Worm (Caenorhabditis elegans) whole organism, L1 larva: Measurements from ENCODE around the gene ubh-4.

Experiments used
- C04F5.9 ChIP-seq: sonication (generic microtip); optimal IDR thresholded peaks from 2 replicates; lab custom pipeline; 2016; ENCODE audit warnings: missing genetic modification characterization, missing compliant biosample characterization
- C16A3.4 ChIP-seq: fragments of 150-350 bp; optimal IDR thresholded peaks from 2 replicates; lab custom pipeline; 2014; ENCODE audit warnings: missing biosample characterization, missing genetic modification characterization
- Y116A8C.19 ChIP-seq: sonication (generic microtip); optimal IDR thresholded peaks from 2 replicates; lab custom pipeline; 2016; ENCODE audit warnings: missing compliant biosample characterization, missing genetic modification characterization, borderline replicate concordance
- aly-2 ChIP-seq: fragments of 150-350 bp; optimal IDR thresholded peaks from 2 replicates; lab custom pipeline; 2014; ENCODE audit warnings: missing biosample characterization, missing genetic modification characterization
- ceh-63 ChIP-seq: fragments of 200-800 bp; sonication (Bioruptor generic); optimal IDR thresholded peaks from 2 replicates; lab custom pipeline; 2018; ENCODE audit warnings: mild to moderate bottlenecking, missing genetic modification characterization, missing compliant biosample characterization
- ceh-82 ChIP-seq, 3 experiments: fragments of 150-350 bp in 1 of 3; sonication (generic microtip) in 2 of 3; optimal IDR thresholded peaks; 2 replicates each; lab custom pipeline; 2014 to 2017; ENCODE audit warnings: missing biosample characterization in 3 of 3, missing genetic modification characterization in 3 of 3
- ceh-88 ChIP-seq: fragments of 200-800 bp; sonication (Bioruptor generic); IDR thresholded peaks from 2 replicates; pipeline ENCODE4 v1.3.6; 2022; ENCODE audit warnings: missing genetic modification characterization, missing compliant biosample characterization
- ceh-90 ChIP-seq: sonication (generic microtip); optimal IDR thresholded peaks from 2 replicates; lab custom pipeline; 2016; ENCODE audit warnings: missing genetic modification characterization, missing compliant biosample characterization
- ces-1 ChIP-seq: fragments of 150-350 bp; optimal IDR thresholded peaks from 2 replicates; lab custom pipeline; 2014; ENCODE audit warnings: missing biosample characterization, missing genetic modification reagents, missing genetic modification characterization
- efl-1 ChIP-seq, 4 experiments: fragments of 150-350 bp; optimal IDR thresholded peaks in 3 of 4; peaks in 1 of 4; 1 replicate in 1 of 4; 2 replicates in 3 of 4; lab custom pipeline; 2014; ENCODE audit warnings: missing biosample characterization in 2 of 4, missing genetic modification characterization in 2 of 4, missing genetic modification reagents in 2 of 4
- egl-13 ChIP-seq: sonication (generic microtip); optimal IDR thresholded peaks from 2 replicates; lab custom pipeline; 2016; ENCODE audit warnings: missing genotype, missing genetic modification reagents, missing genetic modification characterization, missing compliant biosample characterization
- egl-27 ChIP-seq, 2 experiments: fragments of 150-350 bp in 1 of 2; sonication (generic microtip); optimal IDR thresholded peaks; 3 replicates each; lab custom pipeline; 2017 to 2018; ENCODE audit warnings: missing biosample characterization in 2 of 2, missing genetic modification characterization in 2 of 2, missing genetic modification reagents in 2 of 2
- fkh-10 ChIP-seq: sonication (generic microtip); optimal IDR thresholded peaks from 2 replicates; lab custom pipeline; 2017; ENCODE audit warnings: missing biosample characterization, missing genetic modification reagents, missing genetic modification characterization
- fkh-4 ChIP-seq: sonication (generic microtip); optimal IDR thresholded peaks from 2 replicates; lab custom pipeline; 2016; ENCODE audit warnings: missing compliant biosample characterization, missing genetic modification characterization, borderline replicate concordance
- fkh-8 ChIP-seq: sonication (generic microtip); optimal IDR thresholded peaks from 2 replicates; lab custom pipeline; 2016; ENCODE audit warnings: mild to moderate bottlenecking, missing genetic modification characterization, missing compliant biosample characterization
- fos-1 ChIP-seq: fragments of 150-350 bp; optimal IDR thresholded peaks from 2 replicates; lab custom pipeline; 2014; ENCODE audit warnings: missing biosample characterization, missing genetic modification characterization
- grh-1 ChIP-seq: fragments of 200-800 bp; sonication (Bioruptor generic); IDR thresholded peaks from 2 replicates; pipeline ENCODE4 v1.3.6; 2022; ENCODE audit warnings: missing genetic modification reagents, missing genetic modification characterization, missing compliant biosample characterization
- hlh-17 ChIP-seq: fragments of 200-800 bp; sonication (Bioruptor generic); optimal IDR thresholded peaks from 2 replicates; lab custom pipeline; 2018; ENCODE audit warnings: missing genetic modification characterization, mild to moderate bottlenecking, missing compliant biosample characterization, moderate library complexity, borderline replicate concordance
- hlh-4 ChIP-seq: sonication (generic microtip); optimal IDR thresholded peaks from 2 replicates; lab custom pipeline; 2016; ENCODE audit warnings: mild to moderate bottlenecking, missing genetic modification characterization, missing compliant biosample characterization
- hpl-2 ChIP-seq: fragments of 150-350 bp; optimal IDR thresholded peaks from 2 replicates; lab custom pipeline; 2014; ENCODE audit warnings: missing biosample characterization, missing genetic modification reagents, missing genetic modification characterization
- irx-1 ChIP-seq: sonication (generic microtip); optimal IDR thresholded peaks from 2 replicates; lab custom pipeline; 2016; ENCODE audit warnings: missing genetic modification characterization, missing compliant biosample characterization
- isw-1 ChIP-seq: fragments of 200-800 bp; sonication (Bioruptor generic); IDR thresholded peaks from 2 replicates; pipeline ENCODE4 v1.3.6; 2022; ENCODE audit warnings: missing genetic modification characterization, missing compliant biosample characterization
- jun-1 ChIP-seq: fragments of 150-350 bp; optimal IDR thresholded peaks from 2 replicates; lab custom pipeline; 2014; ENCODE audit warnings: missing biosample characterization, missing genetic modification reagents, missing genetic modification characterization
- lin-13 ChIP-seq: fragments of 150-350 bp; optimal IDR thresholded peaks from 2 replicates; lab custom pipeline; 2014; ENCODE audit warnings: missing biosample characterization, missing genetic modification reagents, missing genetic modification characterization
- lin-14 ChIP-seq: fragments of 200-800 bp; sonication (Bioruptor generic); optimal IDR thresholded peaks from 2 replicates; lab custom pipeline; 2018; ENCODE audit warnings: mild to moderate bottlenecking, missing genetic modification characterization, moderate library complexity, missing compliant biosample characterization
- lin-35 ChIP-seq, 2 experiments: fragments of 150-350 bp; optimal IDR thresholded peaks; 2 replicates each; lab custom pipeline; 2014; ENCODE audit warnings: missing biosample characterization in 2 of 2, missing genetic modification characterization in 2 of 2, missing genetic modification reagents in 2 of 2
- lir-3 ChIP-seq: sonication (generic microtip); optimal IDR thresholded peaks from 2 replicates; lab custom pipeline; 2016; ENCODE audit warnings: mild to moderate bottlenecking, missing genetic modification characterization, moderate library complexity, missing compliant biosample characterization; ENCODE audit not compliant: poor library complexity
- lsy-2 ChIP-seq, 2 experiments: fragments of 150-350 bp; optimal IDR thresholded peaks; 2 replicates each; lab custom pipeline; 2014; ENCODE audit warnings: missing biosample characterization in 2 of 2, missing genetic modification characterization in 2 of 2
- mab-9 ChIP-seq: fragments of 200-800 bp; sonication (Bioruptor generic); IDR thresholded peaks from 2 replicates; pipeline ENCODE4 v1.3.6; 2022; ENCODE audit warnings: missing genetic modification reagents, missing genetic modification characterization, missing compliant biosample characterization
- mdl-1 ChIP-seq, 2 experiments: fragments of 150-350 bp; optimal IDR thresholded peaks; 2 replicates each; lab custom pipeline; 2014 to 2017; ENCODE audit warnings: missing biosample characterization in 2 of 2, missing genetic modification characterization in 2 of 2, inconsistent platforms in 1 of 2
- nhr-11 ChIP-seq: fragments of 150-350 bp; optimal IDR thresholded peaks from 2 replicates; lab custom pipeline; 2014; ENCODE audit warnings: missing biosample characterization, missing genetic modification characterization
- nhr-12 ChIP-seq: sonication (generic microtip); optimal IDR thresholded peaks from 2 replicates; lab custom pipeline; 2017; ENCODE audit warnings: missing biosample characterization, missing genetic modification characterization
- nhr-20 ChIP-seq: sonication (generic microtip); optimal IDR thresholded peaks from 2 replicates; lab custom pipeline; 2016; ENCODE audit warnings: mild to moderate bottlenecking, missing genetic modification characterization, missing compliant biosample characterization
- nhr-28 ChIP-seq: fragments of 150-350 bp; optimal IDR thresholded peaks from 2 replicates; lab custom pipeline; 2014; ENCODE audit warnings: missing biosample characterization, missing genetic modification characterization
- nhr-47 ChIP-seq: sonication (generic microtip); optimal IDR thresholded peaks from 2 replicates; lab custom pipeline; 2016; ENCODE audit warnings: mild to moderate bottlenecking, missing genetic modification characterization, moderate library complexity, missing compliant biosample characterization
- nhr-71 ChIP-seq: sonication (generic microtip); optimal IDR thresholded peaks from 2 replicates; lab custom pipeline; 2016; ENCODE audit warnings: mild to moderate bottlenecking, missing genetic modification characterization, moderate library complexity, missing compliant biosample characterization
- nhr-84 ChIP-seq: sonication (generic microtip); optimal IDR thresholded peaks from 2 replicates; lab custom pipeline; 2017; ENCODE audit warnings: missing biosample characterization, missing genetic modification characterization
- nhr-90 ChIP-seq: sonication (generic microtip); optimal IDR thresholded peaks from 2 replicates; lab custom pipeline; 2016; ENCODE audit warnings: mild to moderate bottlenecking, missing genetic modification characterization, missing compliant biosample characterization; ENCODE audit not compliant: poor library complexity
- pqm-1 ChIP-seq: sonication (generic microtip); optimal IDR thresholded peaks from 3 replicates; lab custom pipeline; 2017; ENCODE audit warnings: missing biosample characterization, missing genetic modification characterization
- rnt-1 ChIP-seq: sonication (generic microtip); optimal IDR thresholded peaks from 2 replicates; lab custom pipeline; 2016; ENCODE audit warnings: mild to moderate bottlenecking, missing genetic modification characterization, moderate library complexity, missing compliant biosample characterization
- snpc-4 ChIP-seq: fragments of 150-350 bp; optimal IDR thresholded peaks from 2 replicates; lab custom pipeline; 2014; ENCODE audit warnings: missing biosample characterization, missing genetic modification characterization
- snu-23 ChIP-seq: sonication (generic microtip); optimal IDR thresholded peaks from 2 replicates; lab custom pipeline; 2016; ENCODE audit warnings: missing genetic modification characterization, missing compliant biosample characterization
- sup-37 ChIP-seq: fragments of 200-800 bp; sonication (Bioruptor generic); optimal IDR thresholded peaks from 2 replicates; lab custom pipeline; 2018; ENCODE audit warnings: mild to moderate bottlenecking, missing genetic modification characterization, missing compliant biosample characterization
- swsn-7 ChIP-seq: sonication (generic microtip); optimal IDR thresholded peaks from 2 replicates; lab custom pipeline; 2016; ENCODE audit warnings: missing genetic modification characterization, missing compliant biosample characterization
- tbx-2 ChIP-seq: sonication (generic microtip); optimal IDR thresholded peaks from 2 replicates; lab custom pipeline; 2016; ENCODE audit warnings: missing genetic modification characterization, missing compliant biosample characterization
- tlp-1 ChIP-seq: fragments of 150-350 bp; optimal IDR thresholded peaks from 2 replicates; lab custom pipeline; 2014; ENCODE audit warnings: missing biosample characterization, missing genetic modification characterization
- unc-30 ChIP-seq: sonication (generic microtip); optimal IDR thresholded peaks from 2 replicates; lab custom pipeline; 2017; ENCODE audit warnings: missing biosample characterization, missing genetic modification characterization
- unc-62 ChIP-seq: fragments of 150-350 bp; optimal IDR thresholded peaks from 2 replicates; lab custom pipeline; 2014; ENCODE audit warnings: missing biosample characterization, missing genetic modification reagents, missing genetic modification characterization
- zag-1 ChIP-seq: fragments of 150-350 bp; optimal IDR thresholded peaks from 2 replicates; lab custom pipeline; 2014; ENCODE audit warnings: missing biosample characterization, missing genetic modification characterization
- zip-4 ChIP-seq: fragments of 200-800 bp; sonication (Bioruptor generic); optimal IDR thresholded peaks from 2 replicates; lab custom pipeline; 2018; ENCODE audit warnings: mild to moderate bottlenecking, missing genetic modification characterization, moderate library complexity, missing compliant biosample characterization
- ztf-4 ChIP-seq: fragments of 150-350 bp; optimal IDR thresholded peaks from 2 replicates; lab custom pipeline; 2014; ENCODE audit warnings: missing biosample characterization, missing genetic modification characterization

Gene ubh-4

DNA sequence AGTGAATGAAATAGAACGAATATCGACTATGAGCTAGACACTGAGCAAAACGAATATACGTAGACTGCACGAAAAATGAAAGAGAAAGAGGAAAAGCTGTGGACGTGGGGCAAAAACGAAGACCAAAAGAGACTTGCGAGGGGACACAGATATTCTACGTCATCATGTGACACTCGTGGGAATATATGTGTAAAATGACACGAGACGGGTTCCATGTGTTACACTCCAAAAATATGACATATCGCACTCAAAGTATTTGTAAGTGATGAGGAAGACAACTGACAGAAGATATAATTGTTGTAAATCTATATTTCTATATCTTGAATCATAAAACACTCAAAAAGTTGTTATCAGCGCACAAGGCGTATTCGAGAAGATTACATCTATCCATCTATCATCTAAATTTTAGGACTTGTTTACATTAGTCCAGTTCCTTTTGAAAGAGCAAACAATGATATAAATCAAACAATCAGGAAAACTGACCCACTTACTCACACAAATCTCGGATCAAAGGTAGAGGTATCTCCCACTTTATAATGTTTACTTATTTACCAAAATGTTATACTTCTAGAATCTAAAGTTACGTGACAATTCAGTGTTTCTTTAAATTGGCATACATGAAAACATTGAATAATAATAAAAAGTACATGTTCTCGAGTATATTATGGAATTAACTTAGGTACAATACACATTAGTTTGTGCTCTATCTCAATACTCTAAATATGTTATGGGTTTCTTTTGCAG is 32.6 kb upstream of the ubh-4 start (continued):
- TF ChIP-seq nhr-90 (tag; lab: Kevin White, UChicago) (peak; percentile 44), rnt-1 (tag; lab: Kevin White, UChicago) (no peak), aly-2 (tag; lab: Kevin White, UChicago) (no peak), nhr-28 (no peak), ztf-4 (peak; percentile 24), lir-3 (peak; percentile 63), efl-1 (optimal IDR thresholded peaks at IDR 0.05; lab: Kevin White, UChicago) (peak; percentile 19 to 44), efl-1 (GFP tag; optimal IDR thresholded peaks at IDR 0.05 in 1 of 2; lab: Kevin White, UChicago) (peak; percentile 18 to 91), tlp-1 (tag; lab: Kevin White, UChicago) (no peak), mab-9 (GFP tag; lab: Robert Waterston, UW) (peak; percentile 63; the same call in 1 of the 2 replicates), C04F5.9 (tag; lab: Kevin White, UChicago) (no peak), lsy-2 (tag; optimal IDR thresholded peaks at IDR 0.05; lab: Kevin White, UChicago) (peak; percentile 56 to 64), hlh-4 (tag; lab: Kevin White, UChicago) (no peak), lin-35 (GFP tag; optimal IDR thresholded peaks at IDR 0.05; lab: Kevin White, UChicago) (peak; percentile 49 to 61), nhr-71 (peak; percentile 89), lin-14 (GFP tag; lab: Kevin White, UChicago) (peak; percentile 92), unc-30 (tag; lab: Kevin White, UChicago) (no peak), ceh-90 (no peak), lin-13 (GFP tag; lab: Kevin White, UChicago) (no peak), Y116A8C.19 (tag; lab: Kevin White, UChicago) (no peak), ceh-88 (GFP tag; lab: Robert Waterston, UW) (no peak; the same call in 1 of the 2 replicates), fkh-8 (tag; lab: Kevin White, UChicago) (peak; percentile 85), hlh-17 (no peak), ces-1 (GFP tag; lab: Kevin White, UChicago) (no peak), zip-4 (no peak), nhr-12 (tag; lab: Kevin White, UChicago) (no peak), isw-1 (GFP tag; lab: Robert Waterston, UW) (peak; percentile 51), nhr-11 (no peak), C16A3.4 (tag; lab: Kevin White, UChicago) (peak; percentile 28), hpl-2 (GFP tag; lab: Kevin White, UChicago) (no peak), fkh-10 (GFP tag; lab: Kevin White, UChicago) (no peak), mdl-1 (tag; optimal IDR thresholded peaks at IDR 0.05; lab: Kevin White, UChicago) (peak in 1 of 2 experiments; percentile 78), ceh-63 (GFP tag; lab: Kevin White, UChicago) (no peak), snpc-4 (tag; lab: Kevin White, UChicago) (no peak), unc-62 (no peak), ceh-82 (tag; optimal IDR thresholded peaks at IDR 0.05; lab: Kevin White, UChicago) (peak in 1 of 3 experiments; percentile 33), egl-13 (tag; lab: Kevin White, UChicago) (no peak), fkh-4 (tag; lab: Kevin White, UChicago) (no peak), nhr-84 (tag; lab: Kevin White, UChicago) (no peak), irx-1 (peak; percentile 38), snu-23 (peak; percentile 73), nhr-20 (tag; lab: Kevin White, UChicago) (peak; percentile 69), nhr-47 (tag; lab: Kevin White, UChicago) (peak; percentile 70), egl-27 (tag; optimal IDR thresholded peaks at IDR 0.05; lab: Kevin White, UChicago) (no peak), zag-1 (no peak), pqm-1 (tag; lab: Kevin White, UChicago) (no peak), grh-1 (GFP tag; lab: Robert Waterston, UW) (no peak), swsn-7 (tag; lab: Kevin White, UChicago) (peak; percentile 54), tbx-2 (tag; lab: Kevin White, UChicago) (peak; percentile 54), sup-37 (peak; percentile 4), jun-1 (tag; lab: Kevin White, UChicago) (no peak), fos-1 (no peak)
